Worm (Caenorhabditis elegans) whole organism, midembryonic: ENCODE measurements around the gene F53B2.5.

ENCODE experiments used
- flt-1 ChIP-seq: fragments of 200-800 bp; sonication (Bioruptor generic); IDR thresholded peaks from 2 replicates; pipeline ENCODE4 v1.3.6; 2022; ENCODE audit warnings: missing genetic modification characterization, missing compliant biosample characterization
- med-1 ChIP-seq: sonication (generic microtip); optimal IDR thresholded peaks from 2 replicates; lab custom pipeline; 2017; ENCODE audit warnings: missing genetic modification characterization, mild to moderate bottlenecking, missing compliant biosample characterization, antibody characterized with exemption, missing genetic modification reagents; ENCODE audit not compliant: insufficient read depth
- ref-1 ChIP-seq: fragments of 200-800 bp; sonication (Bioruptor generic); conservative IDR thresholded peaks from 2 replicates; pipeline ENCODE4 v1.3.6; 2022; ENCODE audit warnings: missing genetic modification reagents, missing genetic modification characterization, missing compliant biosample characterization
- ztf-29 ChIP-seq: fragments of 200-800 bp; sonication (Bioruptor generic); IDR thresholded peaks from 2 replicates; pipeline ENCODE4 v1.3.6; 2022; ENCODE audit warnings: missing genetic modification reagents, missing genetic modification characterization, missing compliant biosample characterization

ce11 chrIV:12537694-12538093, 6.7 kb upstream of the F53B2.5 start:
- no peak for TF ChIP-seq ref-1 (GFP tag; lab: Robert Waterston, UW)
- no peak for TF ChIP-seq med-1
- no peak for TF ChIP-seq ztf-29 (GFP tag; lab: Robert Waterston, UW)
- no peak for TF ChIP-seq flt-1 (GFP tag; lab: Robert Waterston, UW)
